Fruit fly (Drosophila melanogaster) S2 (cell line): ENCODE measurements around the gene CG7632.

Experiments used
- CG8478 ChIP-seq: fragments of >200 bp; optimal IDR thresholded peaks from 2 replicates; lab custom pipeline; 2018
- CTCF ChIP-seq, 2 experiments: fragments of >200 bp; optimal IDR thresholded peaks; 2 replicates each; lab custom pipeline; 2018

- TF ChIP-seq CG8478: no peak
- no peak for TF ChIP-seq CTCF (optimal IDR thresholded peaks at IDR 0.05; lab: Kevin White, UChicago)
Measured at dm6 chr3L:21256062-21257023, 48.2 kb upstream of the CG7632 start.
